Worm (Caenorhabditis elegans) whole organism, L2 larva: ENCODE results near the gene C02E7.7.

Experiments
- mdl-1 ChIP-seq, 2 experiments: fragments of 150-350 bp in 1 of 2; sonication (generic microtip) in 1 of 2; optimal IDR thresholded peaks; 2 replicates each; lab custom pipeline; 2017; ENCODE audit warnings: missing biosample characterization in 2 of 2, missing genetic modification characterization in 2 of 2
- peb-1 ChIP-seq: fragments of 150-350 bp; optimal IDR thresholded peaks from 2 replicates; lab custom pipeline; 2014; ENCODE audit warnings: missing biosample characterization, missing genetic modification characterization

- TF ChIP-seq peb-1 (tag; lab: Kevin White, UChicago): no peak
- no peak for TF ChIP-seq mdl-1 (tag; optimal IDR thresholded peaks at IDR 0.05; lab: Kevin White, UChicago)
Observed at ce11 chrV:4908591-4908990, 9.8 kb downstream of the C02E7.7 start, which contains the start of gene ugt-13.
